Worm (Caenorhabditis elegans) whole organism, midembryonic: Measurements from ENCODE around the gene nrps-1.

Experiments used
- cog-1 ChIP-seq: sonication (generic microtip); optimal IDR thresholded peaks from 2 replicates; lab custom pipeline; 2016; ENCODE audit warnings: missing genetic modification characterization, missing compliant biosample characterization
- ref-1 ChIP-seq: fragments of 200-800 bp; sonication (Bioruptor generic); conservative IDR thresholded peaks from 2 replicates; pipeline ENCODE4 v1.3.6; 2022; ENCODE audit warnings: missing genetic modification reagents, missing genetic modification characterization, missing compliant biosample characterization

ce11 chrIII:11492489-11492888, 42.0 kb upstream of the nrps-1 start:
- TF ChIP-seq cog-1 (tag; lab: Kevin White, UChicago) (no peak), ref-1 (GFP tag; lab: Robert Waterston, UW) (no peak)
